Fruit fly (Drosophila melanogaster): ENCODE measurements around the gene LysP.

The LysP gene

dm6 chr3L:1200357-1201051 is 18.0 kb downstream of the LysP start, which contains the start of gene mwh (continued):
- TF ChIP-seq CG11247 (GFP tag; IDR thresholded peaks at IDR 0.05) (no peak), CG10654 (GFP tag; optimal IDR thresholded peaks at IDR 0.05) (no peak), gcm (GFP tag; optimal IDR thresholded peaks at IDR 0.05) (no peak), caup (GFP tag; optimal IDR thresholded peaks at IDR 0.05; ENCODE audit: severe bottlenecking) (no peak), Ssrp (tag; optimal IDR thresholded peaks at IDR 0.05) (no peak), Sry-β (GFP tag; optimal IDR thresholded peaks at IDR 0.05) (no peak), Myb (GFP tag; optimal IDR thresholded peaks at IDR 0.05) (no peak), ap (GFP tag; IDR thresholded peaks at IDR 0.05) (no peak), trem (tag; optimal IDR thresholded peaks at IDR 0.05) (no peak), psq (GFP tag; optimal IDR thresholded peaks at IDR 0.05) (no peak), CG4707 (GFP tag; optimal IDR thresholded peaks at IDR 0.05) (no peak), sens (GFP tag) (peak; percentile 16), tgo (GFP tag; IDR thresholded peaks at IDR 0.05) (no peak), CG32532 (GFP tag; IDR thresholded peaks at IDR 0.05) (no peak), Ravus (GFP tag; IDR thresholded peaks at IDR 0.05) (no peak), CG8944 (GFP tag; optimal IDR thresholded peaks at IDR 0.05) (no peak), CG7928 (GFP tag; optimal IDR thresholded peaks at IDR 0.05) (no peak), unpg (GFP tag; optimal IDR thresholded peaks at IDR 0.05) (no peak), CG1792 (GFP tag; optimal IDR thresholded peaks at IDR 0.05) (no peak), pan (optimal IDR thresholded peaks at IDR 0.05) (no peak), pan (GFP tag; optimal IDR thresholded peaks at IDR 0.05 in 1 of 2, IDR thresholded peaks at IDR 0.05 in 1 of 2) (no peak), E2f1 (GFP tag; IDR thresholded peaks at IDR 0.05) (no peak), CG12219 (GFP tag; optimal IDR thresholded peaks at IDR 0.05) (no peak), ERR (GFP tag; optimal IDR thresholded peaks at IDR 0.05) (no peak), CG9797 (GFP tag; optimal IDR thresholded peaks at IDR 0.05) (no peak), run (tag; optimal IDR thresholded peaks at IDR 0.05) (no peak), HmgZ (tag; optimal IDR thresholded peaks at IDR 0.05) (no peak), tap (tag; optimal IDR thresholded peaks at IDR 0.05) (no peak), CG12769 (tag; optimal IDR thresholded peaks at IDR 0.05) (peak; percentile 13), CG10366 (GFP tag; IDR thresholded peaks at IDR 0.05) (no peak), vvl (GFP tag; IDR thresholded peaks at IDR 0.05) (0 out of 2 replicates have a peak, but pooled peaks have one; percentile 32), CG9727 (GFP tag; optimal IDR thresholded peaks at IDR 0.05) (no peak), her (GFP tag; optimal IDR thresholded peaks at IDR 0.05) (no peak), gro (GFP tag; optimal IDR thresholded peaks at IDR 0.05) (no peak), CG4404 (GFP tag; IDR thresholded peaks at IDR 0.05) (no peak), ara (GFP tag; IDR thresholded peaks at IDR 0.05) (no peak), gcm2 (GFP tag; optimal IDR thresholded peaks at IDR 0.05) (no peak), CG6689 (GFP tag; IDR thresholded peaks at IDR 0.05) (no peak), CG42726 (GFP tag; IDR thresholded peaks at IDR 0.05; ENCODE audit: partially characterized antibody) (no peak), CG5245 (GFP tag; optimal IDR thresholded peaks at IDR 0.05) (no peak), CG18476 (GFP tag; optimal IDR thresholded peaks at IDR 0.05) (no peak), Vsx1 (GFP tag; optimal IDR thresholded peaks at IDR 0.05) (peak; percentile 54), oc (tag; optimal IDR thresholded peaks at IDR 0.05) (peak; percentile 10), CG10147 (GFP tag; optimal IDR thresholded peaks at IDR 0.05) (no peak), Bdp1 (GFP tag; optimal IDR thresholded peaks at IDR 0.05) (no peak), chm (GFP tag; IDR thresholded peaks at IDR 0.05) (no peak), CG2875 (GFP tag; optimal IDR thresholded peaks at IDR 0.05) (no peak), Dad (GFP tag; optimal IDR thresholded peaks at IDR 0.05) (no peak), abd-A (tag; optimal IDR thresholded peaks at IDR 0.05) (no peak), CG7357 (GFP tag; IDR thresholded peaks at IDR 0.05) (no peak), ttk (GFP tag; IDR thresholded peaks at IDR 0.05) (no peak), maf-S (GFP tag; optimal IDR thresholded peaks at IDR 0.05) (no peak)
